Worm (Caenorhabditis elegans) whole organism, L4/young adult: ENCODE measurements around the gene Y110A2AL.9.

ENCODE experiments used
- W03F9.2 ChIP-seq: fragments of 150-350 bp; optimal IDR thresholded peaks from 2 replicates; lab custom pipeline; 2014; ENCODE audit warnings: missing biosample characterization, missing genetic modification characterization
- dao-5 ChIP-seq: sonication (generic microtip); optimal IDR thresholded peaks from 2 replicates; lab custom pipeline; 2016; ENCODE audit warnings: missing genotype, missing genetic modification characterization, moderate library complexity, missing compliant biosample characterization
- him-1 ChIP-seq: sonication (generic microtip); optimal IDR thresholded peaks from 2 replicates; lab custom pipeline; 2016; ENCODE audit warnings: missing genotype, missing genetic modification reagents, missing genetic modification characterization, missing compliant biosample characterization

Y110A2AL.9 gene

DNA sequence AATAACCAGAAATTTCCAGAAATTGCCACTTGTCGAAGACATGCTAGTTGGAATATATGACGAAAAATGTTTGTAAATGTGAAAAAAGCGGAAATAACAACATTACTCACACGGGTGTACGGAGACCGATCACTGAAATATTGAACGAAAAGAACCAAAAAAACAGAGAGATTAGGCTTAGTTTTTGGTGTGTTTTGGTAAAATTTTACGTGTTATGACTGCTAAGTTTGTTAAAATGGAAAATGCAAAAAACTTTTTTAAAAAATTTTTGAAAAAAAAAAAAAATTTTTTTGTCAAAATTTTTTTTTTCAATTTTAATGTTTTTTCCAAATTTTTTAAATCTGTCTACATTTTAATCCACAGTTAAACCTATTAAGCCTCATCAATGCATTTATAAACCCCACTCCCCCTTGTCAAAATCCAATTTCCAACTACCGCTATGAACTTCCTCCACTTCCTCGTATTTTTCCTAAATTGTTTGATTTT lies 44.0 kb downstream of the Y110A2AL.9 start, which contains the start of the genes fut-4 and K12H6.10:
Gene fut-4, minus strand, starts transcription at position 101 of the 486 bp plus-strand sequence.
Gene K12H6.10, plus strand, starts transcription at position 436 of the 486 bp plus-strand sequence.
- TF ChIP-seq W03F9.2 (tag; lab: Kevin White, UChicago) (no peak), him-1 (tag; lab: Kevin White, UChicago) (no peak), dao-5 (no peak)

DNA sequence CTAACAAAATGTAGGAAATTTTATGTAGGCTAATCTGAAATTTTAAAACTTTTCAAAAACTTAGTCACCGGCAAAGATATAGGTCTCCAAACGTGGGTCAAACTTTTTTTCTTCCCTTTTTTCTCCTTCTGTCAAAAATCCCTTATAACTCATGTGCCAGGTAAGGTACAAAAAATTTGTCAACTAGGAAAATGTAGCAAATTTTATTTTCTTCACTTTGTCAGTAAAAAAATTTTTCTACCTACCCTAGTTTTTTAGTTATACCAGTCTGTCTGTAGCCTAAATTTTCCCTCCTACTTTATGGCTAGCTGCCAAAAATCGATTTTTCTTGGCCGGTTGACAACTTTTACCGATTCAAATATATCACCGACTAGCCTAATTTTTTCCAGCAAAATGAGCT lies 49.8 kb downstream of the Y110A2AL.9 start, which contains the start of gene set-13:
Gene set-13, plus strand, starts transcription at position 301 of the 400 bp plus-strand sequence.
- no peak for TF ChIP-seq him-1 (tag; lab: Kevin White, UChicago)
- TF ChIP-seq W03F9.2 (tag; lab: Kevin White, UChicago): no peak
- no peak for TF ChIP-seq dao-5
